Worm (Caenorhabditis elegans): ENCODE data around the gene swm-1.

ce11 chrV:9094976-9095375, 40.3 kb upstream of the swm-1 start:
- TF ChIP-seq lim-6 (tag; optimal IDR thresholded peaks at IDR 0.05) = no peak
- no peak for TF ChIP-seq sox-4 (tag; optimal IDR thresholded peaks at IDR 0.05)
- TF ChIP-seq zip-5 (tag; optimal IDR thresholded peaks at IDR 0.05) = no peak
- no peak for TF ChIP-seq pha-4 (tag; optimal IDR thresholded peaks at IDR 0.05)
- no peak for TF ChIP-seq dve-1 (tag; optimal IDR thresholded peaks at IDR 0.05)
- no peak for TF ChIP-seq pqm-1 (tag; optimal IDR thresholded peaks at IDR 0.05)
- TF ChIP-seq pag-3 (tag; optimal IDR thresholded peaks at IDR 0.05; ENCODE audit: borderline replicate concordance) = no peak
- no peak for TF ChIP-seq C08G9.2 (tag; optimal IDR thresholded peaks at IDR 0.05)
- TF ChIP-seq fkh-10 (GFP tag; optimal IDR thresholded peaks at IDR 0.05) = no peak
- TF ChIP-seq ztf-16 (tag; optimal IDR thresholded peaks at IDR 0.05) = no peak
- TF ChIP-seq Y22D7AL.16 (tag; optimal IDR thresholded peaks at IDR 0.05) = no peak
- TF ChIP-seq hlh-30 (tag; optimal IDR thresholded peaks at IDR 0.05; ENCODE audit: insufficient read depth) = no peak
